Fruit fly (Drosophila melanogaster): ENCODE measurements around the gene CG32756.

DNA sequence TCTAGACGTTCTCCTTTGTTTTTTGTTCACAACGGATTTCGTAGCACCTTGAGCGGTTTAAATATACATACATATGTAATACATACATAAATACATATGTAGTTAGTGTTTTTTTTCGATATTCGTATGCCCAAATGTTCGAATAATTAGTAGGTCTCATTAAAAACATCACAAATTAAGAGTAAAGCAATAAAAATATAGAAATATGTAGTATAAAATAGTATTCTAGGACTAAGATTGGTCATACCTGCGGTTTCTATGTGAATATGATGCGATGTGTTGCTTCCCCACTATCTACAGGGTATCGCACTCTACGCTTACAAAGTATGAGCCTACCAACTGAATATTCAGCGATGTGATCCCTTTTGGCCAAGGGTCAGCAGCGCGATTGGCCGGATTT is 40.0 kb upstream of the CG32756 start, which contains the start of gene CG4020:
- TF ChIP-seq pan (optimal IDR thresholded peaks at IDR 0.05) (no peak), Dll (optimal IDR thresholded peaks at IDR 0.05) (no peak), EcR (GFP tag; optimal IDR thresholded peaks at IDR 0.05) (no peak), psq (optimal IDR thresholded peaks at IDR 0.05) (no peak)

Data from whole organism.